Worm (Caenorhabditis elegans): ENCODE data around the gene T04A11.1.

DNA sequence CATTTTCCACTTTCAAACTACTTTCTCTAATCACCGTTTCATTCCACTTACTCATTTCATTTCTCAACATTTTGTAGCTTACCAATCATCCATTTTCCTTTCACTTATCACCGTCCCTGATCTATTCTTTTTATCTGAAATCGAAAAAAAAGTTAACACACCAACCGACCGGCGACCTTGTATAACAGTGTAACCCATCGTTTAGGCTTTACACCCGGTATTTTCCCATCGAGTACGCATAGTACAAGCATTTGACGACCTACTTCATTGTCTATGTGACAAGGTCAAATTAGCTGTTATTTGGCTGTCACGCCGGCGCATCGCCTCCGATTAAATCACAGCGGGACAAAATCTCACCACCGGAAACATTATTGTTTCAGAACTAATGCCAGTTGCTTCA lies 47.3 kb downstream of the T04A11.1 start:
- TF ChIP-seq che-1 (tag; optimal IDR thresholded peaks at IDR 0.05) (no peak), ztf-16 (tag; optimal IDR thresholded peaks at IDR 0.05) (no peak), fkh-10 (GFP tag; optimal IDR thresholded peaks at IDR 0.05) (no peak), hlh-30 (tag; optimal IDR thresholded peaks at IDR 0.05; ENCODE audit: insufficient read depth) (no peak), unc-86 (tag; optimal IDR thresholded peaks at IDR 0.05) (no peak), ttx-3 (tag; optimal IDR thresholded peaks at IDR 0.05) (no peak)
